Worm (Caenorhabditis elegans): ENCODE results near the gene F13E9.16.

Gene F13E9.16

ce11 chrIV:10935336-10935735 is 48.2 kb upstream of the F13E9.16 start (continued):
- TF ChIP-seq F44E2.7 (GFP tag; IDR thresholded peaks at IDR 0.05) (no peak), nhr-25 (tag; optimal IDR thresholded peaks at IDR 0.05; ENCODE audit: borderline replicate concordance, insufficient read depth) (no peak), tag-97 (GFP tag; IDR thresholded peaks at IDR 0.05) (no peak), hlh-11 (tag; optimal IDR thresholded peaks at IDR 0.05) (peak; percentile 99), dmd-8 (GFP tag; IDR thresholded peaks at IDR 0.05) (no peak), F26F4.8 (GFP tag; conservative IDR thresholded peaks at IDR 0.05) (no peak), unc-62 (GFP tag; optimal IDR thresholded peaks at IDR 0.05 in 1 of 2) (peak in 1 of 2 experiments; percentile 98), unc-62 (tag; optimal IDR thresholded peaks at IDR 0.05) (no peak), unc-130 (GFP tag; optimal IDR thresholded peaks at IDR 0.05) (no peak), T20F7.1 (GFP tag; optimal IDR thresholded peaks at IDR 0.05) (peak; percentile 78), duxl-1 (tag; optimal IDR thresholded peaks at IDR 0.05; ENCODE audit: poor library complexity) (no peak), unc-39 (tag; optimal IDR thresholded peaks at IDR 0.05) (no peak), lin-39 (tag; optimal IDR thresholded peaks at IDR 0.05) (no peak), tra-1 (GFP tag; IDR thresholded peaks at IDR 0.05) (peak; percentile 84), zfp-3 (GFP tag; conservative IDR thresholded peaks at IDR 0.05) (peak; percentile 50; the same call in 1 of the 2 replicates), lir-3 (tag; optimal IDR thresholded peaks at IDR 0.05) (no peak), ceh-44 (GFP tag; IDR thresholded peaks at IDR 0.05) (no peak; the same call in 1 of the 2 replicates), aha-1 (tag) (peak; percentile 75)

- TF ChIP-seq lsy-2 (tag; optimal IDR thresholded peaks at IDR 0.05), result no peak
- TF ChIP-seq unc-62 (GFP tag; optimal IDR thresholded peaks at IDR 0.05 in 1 of 2), result peak in 1 of 2 experiments; percentile 42
- no peak for TF ChIP-seq unc-62 (tag; optimal IDR thresholded peaks at IDR 0.05)
- no peak for TF ChIP-seq nhr-102 (tag; optimal IDR thresholded peaks at IDR 0.05)
- no peak for TF ChIP-seq aly-2 (tag; optimal IDR thresholded peaks at IDR 0.05)
Observed at ce11 chrIV:10934786-10935185, 47.6 kb upstream of the F13E9.16 start.

ce11 chrIV:10933777-10934546 is 46.8 kb upstream of the F13E9.16 start:
- TF ChIP-seq lin-13 (GFP tag; optimal IDR thresholded peaks at IDR 0.05) (no peak), jun-1 (tag; optimal IDR thresholded peaks at IDR 0.05) (no peak), madf-5 (GFP tag; IDR thresholded peaks at IDR 0.05) (no peak), hlh-11 (tag; optimal IDR thresholded peaks at IDR 0.05) (peak; percentile 54), vab-7 (GFP tag; IDR thresholded peaks at IDR 0.05) (peak; percentile 18; the same call in 1 of the 2 replicates), daf-16 (GFP tag; optimal IDR thresholded peaks at IDR 0.05) (no peak), daf-16 (tag; optimal IDR thresholded peaks at IDR 0.05) (peak; percentile 30), fkh-10 (GFP tag; optimal IDR thresholded peaks at IDR 0.05) (no peak), pha-4 (GFP tag; IDR thresholded peaks at IDR 0.05) (peak; percentile 66; the same call in 1 of the 2 replicates), pha-4 (tag; optimal IDR thresholded peaks at IDR 0.05) (no peak), madf-9 (GFP tag; conservative IDR thresholded peaks at IDR 0.05) (no peak), ama-1 (optimal IDR thresholded peaks at IDR 0.05) (peak; percentile 65), lin-15B (tag; optimal IDR thresholded peaks at IDR 0.05) (no peak), nhr-41 (GFP tag; IDR thresholded peaks at IDR 0.05) (peak; percentile 30; the same call in 1 of the 2 replicates), zag-1 (tag; optimal IDR thresholded peaks at IDR 0.05) (no peak), ceh-28 (tag; optimal IDR thresholded peaks at IDR 0.05) (no peak), dmd-6 (GFP tag; IDR thresholded peaks at IDR 0.05) (0 out of 2 replicates have a peak, but pooled peaks have one; percentile 8), dpl-1 (GFP tag; optimal IDR thresholded peaks at IDR 0.05) (no peak), ceh-62 (tag; optimal IDR thresholded peaks at IDR 0.05) (no peak), zip-11 (GFP tag; IDR thresholded peaks at IDR 0.05) (no peak), daf-19 (GFP tag; conservative IDR thresholded peaks at IDR 0.05) (no peak), F10B5.3 (tag; optimal IDR thresholded peaks at IDR 0.05) (peak; percentile 32), nhr-77 (tag; optimal IDR thresholded peaks at IDR 0.05) (peak; percentile 70), egl-43 (GFP tag; IDR thresholded peaks at IDR 0.05) (no peak), duxl-1 (tag; optimal IDR thresholded peaks at IDR 0.05; ENCODE audit: poor library complexity) (peak; percentile 2), lin-39 (tag; optimal IDR thresholded peaks at IDR 0.05) (no peak), mdl-1 (tag; optimal IDR thresholded peaks at IDR 0.05) (no peak), nhr-10 (tag; optimal IDR thresholded peaks at IDR 0.05) (no peak), dmd-8 (GFP tag; IDR thresholded peaks at IDR 0.05) (no peak), dmd-9 (GFP tag; IDR thresholded peaks at IDR 0.05) (no peak), D1046.2 (GFP tag; IDR thresholded peaks at IDR 0.05) (no peak)
